Worm (Caenorhabditis elegans) whole organism, L3 larva: Measurements from ENCODE around the gene gtl-1.

Experiments
- elt-1 ChIP-seq: fragments of 150-350 bp; optimal IDR thresholded peaks from 2 replicates; lab custom pipeline; 2014; ENCODE audit warnings: missing biosample characterization, missing genetic modification characterization
- nfya-1 ChIP-seq: sonication (generic microtip); optimal IDR thresholded peaks from 2 replicates; lab custom pipeline; 2017; ENCODE audit warnings: missing genetic modification characterization, mild to moderate bottlenecking, missing compliant biosample characterization, antibody characterized with exemption, moderate library complexity; ENCODE audit not compliant: insufficient read depth
- nhr-12 ChIP-seq: fragments of 150-350 bp; optimal IDR thresholded peaks from 2 replicates; lab custom pipeline; 2014; ENCODE audit warnings: missing biosample characterization, missing genetic modification characterization
- nhr-28 ChIP-seq: fragments of 150-350 bp; optimal IDR thresholded peaks from 2 replicates; lab custom pipeline; 2014; ENCODE audit warnings: missing biosample characterization, missing genetic modification characterization

DNA sequence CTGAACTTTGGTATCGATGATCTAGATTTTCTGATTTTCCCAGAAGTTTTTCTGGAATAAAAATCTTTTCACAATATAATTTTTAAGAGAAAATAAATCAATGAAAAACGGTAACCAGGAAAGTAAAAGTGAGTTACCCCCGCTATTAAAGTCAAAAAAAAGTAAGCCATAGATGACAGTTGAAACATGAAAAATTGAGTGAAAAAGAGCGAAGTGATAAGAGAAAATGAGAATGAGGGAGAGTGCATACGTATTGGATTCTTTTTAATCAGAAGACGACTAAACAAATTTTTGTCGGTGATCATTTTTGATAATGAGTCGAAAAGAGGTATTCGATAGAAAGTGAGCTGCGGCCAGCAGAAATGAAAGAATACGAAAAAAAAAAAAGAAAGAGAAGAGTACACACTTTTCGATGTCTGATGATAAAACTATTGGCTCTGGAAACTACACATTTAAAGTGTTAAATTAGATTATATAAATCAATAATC, at the start of gene gtl-1:
- TF ChIP-seq elt-1 (no peak), nfya-1 (tag; lab: Kevin White, UChicago) (no peak), nhr-12 (tag; lab: Kevin White, UChicago) (no peak), nhr-28 (no peak)
